Worm (Caenorhabditis elegans) whole organism, late embryonic: ENCODE measurements around the gene F02C12.3.

Source experiments
- ama-1 ChIP-seq: fragments of 150-350 bp; optimal IDR thresholded peaks from 2 replicates; lab custom pipeline; 2014
- ceh-6 ChIP-seq: fragments of 200-800 bp; sonication (Bioruptor generic); optimal IDR thresholded peaks from 2 replicates; lab custom pipeline; 2018; ENCODE audit warnings: mild to moderate bottlenecking, missing genetic modification characterization, missing compliant biosample characterization
- elt-2 ChIP-seq: sonication (generic microtip); optimal IDR thresholded peaks from 2 replicates; lab custom pipeline; 2016; ENCODE audit warnings: missing genetic modification reagents, missing genetic modification characterization, missing compliant biosample characterization
- nhr-11 ChIP-seq: fragments of 150-350 bp; optimal IDR thresholded peaks from 2 replicates; lab custom pipeline; 2014; ENCODE audit warnings: missing biosample characterization, missing genetic modification characterization
- pros-1 ChIP-seq: fragments of 150-350 bp; optimal IDR thresholded peaks from 2 replicates; lab custom pipeline; 2014; ENCODE audit warnings: missing biosample characterization, missing genetic modification reagents, missing genetic modification characterization
- sox-4 ChIP-seq: sonication (generic microtip); optimal IDR thresholded peaks from 2 replicates; lab custom pipeline; 2017; ENCODE audit warnings: mild to moderate bottlenecking, missing genetic modification characterization, inconsistent platforms, missing compliant biosample characterization
- unc-86 ChIP-seq: sonication (generic microtip); optimal IDR thresholded peaks from 2 replicates; lab custom pipeline; 2016; ENCODE audit warnings: missing genetic modification characterization, missing compliant biosample characterization
- zip-5 ChIP-seq: sonication (generic microtip); optimal IDR thresholded peaks from 2 replicates; lab custom pipeline; 2016; ENCODE audit warnings: missing genetic modification characterization, missing compliant biosample characterization

DNA sequence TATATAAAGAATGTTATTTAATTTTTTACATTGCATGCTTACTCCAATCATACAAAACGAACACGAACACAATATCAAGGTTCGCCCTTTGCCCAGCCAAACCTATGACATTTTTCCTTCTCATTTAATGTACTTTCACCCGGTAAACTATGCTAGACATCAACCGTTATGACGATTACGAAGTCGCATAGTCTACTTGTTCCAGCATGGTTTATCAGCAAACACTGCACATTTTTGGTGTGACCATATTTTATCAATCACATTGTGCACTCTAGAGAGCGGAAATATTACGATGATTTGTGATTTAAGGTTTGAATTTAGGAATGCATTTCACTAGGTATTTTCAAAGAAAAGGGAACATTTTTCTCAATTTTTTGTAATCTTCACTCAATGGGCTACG lies 36.1 kb upstream of the F02C12.3 start:
- TF ChIP-seq unc-86 (no peak), pros-1 (no peak), elt-2 (tag; lab: Kevin White, UChicago) (peak; percentile 43), nhr-11 (tag; lab: Kevin White, UChicago) (no peak), ceh-6 (GFP tag; lab: Kevin White, UChicago) (no peak), zip-5 (tag; lab: Kevin White, UChicago) (no peak), sox-4 (tag; lab: Kevin White, UChicago) (no peak), ama-1 (lab: Kevin White, UChicago) (no peak)
